Fruit fly (Drosophila melanogaster) whole organism, embryonic: ENCODE data around the gene CG14856.

ENCODE experiments used
- Atf6 ChIP-seq: fragments of 200-800 bp; sonication (Bioruptor generic); IDR thresholded peaks from 2 replicates; pipeline ENCODE4 v1.3.6; 2022; ENCODE audit warnings: missing biosample characterization, missing genetic modification characterization
- Bgb ChIP-seq: fragments of 200-800 bp; sonication (Bioruptor generic); IDR thresholded peaks from 2 replicates; pipeline ENCODE4 v1.3.6; 2022; ENCODE audit warnings: missing biosample characterization, missing genetic modification characterization; ENCODE audit not compliant: partially characterized antibody
- CG10366 ChIP-seq: fragments of 200-800 bp; sonication (Bioruptor generic); IDR thresholded peaks from 2 replicates; pipeline ENCODE4 v1.3.6; 2022; ENCODE audit warnings: missing biosample characterization, missing genetic modification characterization
- CG10543 ChIP-seq: fragments of 200-800 bp; sonication (Bioruptor generic); optimal IDR thresholded peaks from 3 replicates; lab custom pipeline; 2017; ENCODE audit warnings: missing biosample characterization, mild to moderate bottlenecking, missing genetic modification characterization, moderate library complexity
- CG11456 ChIP-seq: fragments of 200-800 bp; sonication (Bioruptor generic); IDR thresholded peaks from 3 replicates; pipeline ENCODE4 v1.3.6; 2022; ENCODE audit warnings: missing biosample characterization, missing genetic modification characterization
- CG12236 ChIP-seq: fragments of 200-800 bp; sonication (Bioruptor generic); optimal IDR thresholded peaks from 2 replicates; lab custom pipeline; 2016; ENCODE audit warnings: missing biosample characterization, missing genetic modification characterization
- CG12942 ChIP-seq: fragments of 200-800 bp; sonication (Bioruptor generic); optimal IDR thresholded peaks from 3 replicates; lab custom pipeline; 2016; ENCODE audit warnings: missing biosample characterization, missing genetic modification characterization
- CG13296 ChIP-seq: fragments of 200-800 bp; sonication (Bioruptor generic); optimal IDR thresholded peaks from 3 replicates; lab custom pipeline; 2018; ENCODE audit warnings: missing biosample characterization, mild to moderate bottlenecking, missing genetic modification characterization
- CG32532 ChIP-seq: fragments of 200-800 bp; sonication (Bioruptor generic); IDR thresholded peaks from 2 replicates; pipeline ENCODE4 v1.3.6; 2022; ENCODE audit warnings: missing biosample characterization, missing genetic modification characterization
- CG3281 ChIP-seq: fragments of 200-800 bp; sonication (Bioruptor generic); optimal IDR thresholded peaks from 3 replicates; lab custom pipeline; 2017; ENCODE audit warnings: missing biosample characterization, mild to moderate bottlenecking, missing genetic modification characterization
- CG34376 ChIP-seq: fragments of 200-800 bp; sonication (Bioruptor generic); optimal IDR thresholded peaks from 2 replicates; lab custom pipeline; 2018; ENCODE audit warnings: missing biosample characterization, mild to moderate bottlenecking, missing genetic modification characterization
- CG6854 ChIP-seq: fragments of 200-800 bp; sonication (Bioruptor generic); optimal IDR thresholded peaks from 3 replicates; lab custom pipeline; 2017; ENCODE audit warnings: missing biosample characterization, mild to moderate bottlenecking, missing genetic modification characterization
- CG8290 ChIP-seq, 3 experiments: fragments of 200-800 bp; sonication (Bioruptor generic); optimal IDR thresholded peaks; 2 replicates each; lab custom pipeline; 2016 to 2019; ENCODE audit warnings: missing biosample characterization in 3 of 3, missing genetic modification characterization in 3 of 3, mild to moderate bottlenecking in 2 of 3, moderate library complexity in 1 of 3
- CG8478 ChIP-seq: fragments of >200 bp; optimal IDR thresholded peaks from 2 replicates; lab custom pipeline; 2018
- CHES-1-like ChIP-seq: fragments of 200-800 bp; sonication (Bioruptor generic); optimal IDR thresholded peaks from 2 replicates; lab custom pipeline; 2016; ENCODE audit warnings: missing biosample characterization, missing genetic modification characterization
- Gsc ChIP-seq: fragments of 200-800 bp; sonication (Bioruptor generic); IDR thresholded peaks from 2 replicates; pipeline ENCODE4 v1.3.6; 2022; ENCODE audit warnings: missing biosample characterization, missing genetic modification characterization
- HLH54F ChIP-seq: fragments of 200-800 bp; sonication (Bioruptor generic); optimal IDR thresholded peaks from 3 replicates; lab custom pipeline; 2016; ENCODE audit warnings: missing biosample characterization, missing genetic modification characterization
- Jarid2 ChIP-seq: fragments of 200-800 bp; sonication (Bioruptor generic); optimal IDR thresholded peaks from 3 replicates; lab custom pipeline; 2017; ENCODE audit warnings: mild to moderate bottlenecking, missing biosample characterization, missing genetic modification reagents, missing genetic modification characterization
- Med ChIP-seq: fragments of 200-800 bp; sonication (Bioruptor generic); peaks from one replicate; lab custom pipeline; 2016; ENCODE audit warnings: missing biosample characterization, missing genetic modification characterization, mild to moderate bottlenecking, inconsistent platforms, moderate library complexity
- Opbp ChIP-seq: fragments of 200-800 bp; sonication (Bioruptor generic); IDR thresholded peaks from 3 replicates; pipeline ENCODE4 v1.3.6; 2022; ENCODE audit warnings: missing biosample characterization, missing genetic modification characterization; ENCODE audit not compliant: partially characterized antibody
- Pdp1 ChIP-seq, 2 experiments: fragments of 200-800 bp; sonication (Bioruptor generic); optimal IDR thresholded peaks; 3 replicates each; lab custom pipeline; 2016; ENCODE audit warnings: missing biosample characterization in 2 of 2, missing genetic modification characterization in 2 of 2, mild to moderate bottlenecking in 1 of 2, moderate library complexity in 1 of 2
- Rfx ChIP-seq: fragments of 200-800 bp; sonication (Bioruptor generic); IDR thresholded peaks from 2 replicates; pipeline ENCODE4 v1.3.6; 2022; ENCODE audit warnings: missing biosample characterization, missing genetic modification characterization
- Trl ChIP-seq, 3 experiments: fragments of >200 bp in 2 of 3; fragments of 200-800 bp in 1 of 3; sonication (Bioruptor generic) in 1 of 3; optimal IDR thresholded peaks; 2 replicates in 1 of 3; 3 replicates in 2 of 3; lab custom pipeline; 2016 to 2017; ENCODE audit warnings: missing biosample characterization in 1 of 3, missing genetic modification characterization in 1 of 3
- chinmo ChIP-seq: fragments of 200-800 bp; sonication (Bioruptor generic); IDR thresholded peaks from 4 replicates; pipeline ENCODE4 v1.3.6; 2022; ENCODE audit warnings: missing biosample characterization, missing genetic modification characterization; ENCODE audit not compliant: partially characterized antibody
- crol ChIP-seq: fragments of 200-800 bp; sonication (Bioruptor generic); IDR thresholded peaks from 2 replicates; pipeline ENCODE4 v1.3.6; 2022; ENCODE audit warnings: missing biosample characterization, missing genetic modification characterization
- danr ChIP-seq: fragments of 200-800 bp; sonication (Bioruptor generic); IDR thresholded peaks from 2 replicates; pipeline ENCODE4 v1.3.6; 2022; ENCODE audit warnings: missing biosample characterization, missing genetic modification characterization
- hkb ChIP-seq, 2 experiments: fragments of 200-800 bp in 1 of 2; fragments of >200 bp in 1 of 2; sonication (Bioruptor generic) in 1 of 2; IDR thresholded peaks in 1 of 2; optimal IDR thresholded peaks in 1 of 2; 2 replicates each; pipeline versions ENCODE4 v1.3.6 to Lab custom; 2017 to 2022; ENCODE audit warnings: missing biosample characterization in 1 of 2, missing genetic modification characterization in 1 of 2
- kni ChIP-seq: fragments of 200-800 bp; sonication (Bioruptor generic); optimal IDR thresholded peaks from 3 replicates; lab custom pipeline; 2017; ENCODE audit warnings: mild to moderate bottlenecking, missing biosample characterization, missing genetic modification reagents, missing genetic modification characterization
- lab ChIP-seq: fragments of 200-800 bp; sonication (Bioruptor generic); optimal IDR thresholded peaks from 3 replicates; lab custom pipeline; 2017; ENCODE audit warnings: missing biosample characterization, missing genetic modification characterization, mild to moderate bottlenecking, moderate library complexity, missing genetic modification reagents
- odd ChIP-seq: fragments of 200-800 bp; sonication (Bioruptor generic); optimal IDR thresholded peaks from 2 replicates; lab custom pipeline; 2017; ENCODE audit warnings: missing biosample characterization, mild to moderate bottlenecking, missing genetic modification characterization
- otp ChIP-seq: fragments of 200-800 bp; sonication (Bioruptor generic); IDR thresholded peaks from 3 replicates; pipeline ENCODE4, ENCODE4 v1.3.6; 2022; ENCODE audit warnings: missing biosample characterization, missing genetic modification characterization
- prd ChIP-seq, 3 experiments: fragments of >200 bp in 2 of 3; fragments of 200-800 bp in 1 of 3; sonication (Bioruptor generic) in 1 of 3; optimal IDR thresholded peaks in 2 of 3; IDR thresholded peaks in 1 of 3; 2 replicates in 2 of 3; 3 replicates in 1 of 3; pipeline versions ENCODE4 v1.3.6 to Lab custom; 2017 to 2022; ENCODE audit warnings: missing biosample characterization in 1 of 3, missing genetic modification characterization in 1 of 3
- psq ChIP-seq: fragments of 200-800 bp; sonication (Bioruptor generic); optimal IDR thresholded peaks from 2 replicates; lab custom pipeline; 2017; ENCODE audit warnings: missing biosample characterization, missing genetic modification characterization
- ranshi ChIP-seq: fragments of 200-800 bp; sonication (Bioruptor generic); IDR thresholded peaks from 2 replicates; pipeline ENCODE4 v1.3.6; 2022; ENCODE audit warnings: missing biosample characterization, missing genetic modification characterization
- rib ChIP-seq: fragments of 200-800 bp; sonication (Bioruptor generic); IDR thresholded peaks from 2 replicates; pipeline ENCODE4 v1.3.6; 2022; ENCODE audit warnings: missing biosample characterization, missing genetic modification characterization
- run ChIP-seq: fragments of 200-800 bp; sonication (Bioruptor generic); optimal IDR thresholded peaks from 3 replicates; lab custom pipeline; 2018; ENCODE audit warnings: missing biosample characterization, mild to moderate bottlenecking, missing genetic modification characterization
- salm ChIP-seq: fragments of 200-800 bp; sonication (Bioruptor generic); optimal IDR thresholded peaks from 2 replicates; lab custom pipeline; 2018; ENCODE audit warnings: missing biosample characterization, mild to moderate bottlenecking, missing genetic modification characterization
- sd ChIP-seq: fragments of 200-800 bp; sonication (Bioruptor generic); optimal IDR thresholded peaks from 3 replicates; lab custom pipeline; 2018; ENCODE audit warnings: missing biosample characterization, mild to moderate bottlenecking, missing genetic modification characterization, moderate library complexity
- sens ChIP-seq: fragments of 200-800 bp; sonication (Bioruptor generic); peaks from one replicate; lab custom pipeline; 2016; ENCODE audit warnings: missing biosample characterization, missing genetic modification characterization
- sens-2 ChIP-seq: fragments of 200-800 bp; sonication (Bioruptor generic); IDR thresholded peaks from 2 replicates; pipeline ENCODE4 v1.3.6; 2022; ENCODE audit warnings: missing biosample characterization, missing genetic modification characterization
- sna ChIP-seq: fragments of 200-800 bp; sonication (Bioruptor generic); IDR thresholded peaks from 2 replicates; pipeline ENCODE4 v1.3.6; 2022; ENCODE audit warnings: missing biosample characterization, missing genetic modification characterization; ENCODE audit not compliant: partially characterized antibody
- sob ChIP-seq: fragments of 200-800 bp; sonication (Bioruptor generic); IDR thresholded peaks from 2 replicates; pipeline ENCODE4 v1.3.6; 2022; ENCODE audit warnings: missing biosample characterization, missing genetic modification characterization
- sr ChIP-seq: fragments of 200-800 bp; sonication (Bioruptor generic); IDR thresholded peaks from 3 replicates; pipeline ENCODE4 v1.3.6; 2022; ENCODE audit warnings: missing biosample characterization, missing genetic modification characterization
- sug ChIP-seq: fragments of 200-800 bp; optimal IDR thresholded peaks from 2 replicates; lab custom pipeline; 2019; ENCODE audit warnings: missing biosample characterization, mild to moderate bottlenecking, missing genetic modification characterization, moderate library complexity
- twi ChIP-seq: fragments of 200-800 bp; optimal IDR thresholded peaks from 2 replicates; lab custom pipeline; 2019; ENCODE audit warnings: missing biosample characterization, mild to moderate bottlenecking, missing genetic modification characterization, moderate library complexity
- vnd ChIP-seq: fragments of 200-800 bp; sonication (Bioruptor generic); IDR thresholded peaks from 3 replicates; pipeline ENCODE4 v1.3.6; 2022; ENCODE audit warnings: missing biosample characterization, missing genetic modification characterization; ENCODE audit not compliant: partially characterized antibody
- z ChIP-seq: fragments of 200-800 bp; sonication (Bioruptor generic); IDR thresholded peaks from 3 replicates; pipeline ENCODE4 v1.3.6; 2022; ENCODE audit warnings: missing biosample characterization, missing genetic modification characterization

The CG14856 gene

DNA sequence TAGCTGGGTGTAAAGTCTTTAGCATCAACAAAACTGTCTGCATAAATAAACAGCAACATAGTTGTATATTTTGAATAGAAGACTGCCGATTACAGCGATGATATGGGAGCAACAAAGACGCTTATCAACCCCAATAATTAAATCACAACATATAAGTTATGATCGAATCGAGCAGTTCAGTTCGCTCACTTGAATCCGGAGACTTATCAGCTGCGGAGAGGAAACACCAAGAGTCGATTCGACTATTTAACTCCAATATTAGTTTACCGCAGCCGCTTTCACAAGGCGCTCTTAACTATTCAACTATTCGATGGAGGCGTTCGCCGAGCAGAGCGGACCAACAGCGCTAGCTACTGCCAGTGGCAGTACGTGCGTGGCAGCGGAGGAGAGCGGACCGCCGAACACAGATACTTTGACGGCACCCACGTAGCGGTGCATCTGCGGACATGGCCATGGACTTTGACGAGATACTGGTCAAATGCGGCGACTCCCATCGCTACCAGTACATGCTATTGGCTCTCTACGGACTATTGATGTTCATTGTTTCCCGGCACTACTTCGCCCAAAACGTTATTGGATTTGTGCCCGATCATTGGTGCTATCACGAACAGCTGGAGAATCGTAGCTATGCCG lies at the start of gene CG14856:
TSS of gene CG14856 (plus strand) at position 361 of the 633 bp plus-strand sequence.
- TF ChIP-seq psq (GFP tag; lab: Kevin White, UChicago) (no peak), vnd (no peak), Trl (optimal IDR thresholded peaks at IDR 0.05; lab: Kevin White, UChicago) (peak; percentile 33 to 46), Trl (GFP tag; optimal IDR thresholded peaks at IDR 0.05; lab: Kevin White, UChicago) (no peak), sens (peak; percentile 72), Rfx (GFP tag; lab: Robert Waterston, UW) (peak; percentile 26; the same call in 1 of the 2 replicates), sd (tag; lab: Kevin White, UChicago) (peak; percentile 40), prd (optimal IDR thresholded peaks at IDR 0.05; lab: Kevin White, UChicago) (no peak), prd (GFP tag; IDR thresholded peaks at IDR 0.05; lab: Robert Waterston, UW) (no peak), kni (GFP tag; lab: Kevin White, UChicago) (peak; percentile 14), lab (GFP tag; lab: Kevin White, UChicago) (peak; percentile 22), CG10543 (peak; percentile 60), salm (tag; lab: Kevin White, UChicago) (peak; percentile 38), CG6854 (GFP tag; lab: Kevin White, UChicago) (no peak), sug (peak; percentile 61), Pdp1 (GFP tag; optimal IDR thresholded peaks at IDR 0.05; lab: Kevin White, UChicago) (peak in 1 of 2 experiments; percentile 50), rib (GFP tag; lab: Robert Waterston, UW) (peak; percentile 29; the same call in 1 of the 2 replicates), Med (GFP tag; lab: Kevin White, UChicago) (peak; percentile 76), CG12942 (no peak), CHES-1-like (GFP tag; lab: Kevin White, UChicago) (no peak), otp (GFP tag; lab: Robert Waterston, UW) (0 out of 3 replicates have a peak, but pooled peaks have one; percentile 25), HLH54F (no peak), run (tag; lab: Kevin White, UChicago) (no peak), CG10366 (GFP tag; lab: Robert Waterston, UW) (no peak), sob (GFP tag; lab: Robert Waterston, UW) (0 out of 2 replicates have a peak, but pooled peaks have one; percentile 40), danr (GFP tag; lab: Robert Waterston, UW) (no peak), sna (GFP tag; lab: Robert Waterston, UW) (0 out of 2 replicates have a peak, but pooled peaks have one; percentile 31), ranshi (GFP tag; lab: Robert Waterston, UW) (peak; percentile 21; the same call in 1 of the 2 replicates), odd (GFP tag; lab: Kevin White, UChicago) (peak; percentile 5), Gsc (GFP tag; lab: Robert Waterston, UW) (no peak), CG13296 (peak; percentile 1), crol (no peak), twi (no peak), CG3281 (GFP tag; lab: Kevin White, UChicago) (peak; percentile 9), z (GFP tag; lab: Robert Waterston, UW) (peak; percentile 55; the same call in 1 of the 3 replicates), hkb (optimal IDR thresholded peaks at IDR 0.05; lab: Kevin White, UChicago) (no peak), hkb (GFP tag; IDR thresholded peaks at IDR 0.05; lab: Robert Waterston, UW) (peak; percentile 40; the same call in 1 of the 2 replicates), Bgb (GFP tag; lab: Robert Waterston, UW) (peak; percentile 48; the same call in 1 of the 2 replicates), CG12236 (GFP tag; lab: Kevin White, UChicago) (no peak), sr (GFP tag; lab: Robert Waterston, UW) (peak; percentile 54; the same call in 1 of the 3 replicates), CG32532 (0 out of 2 replicates have a peak, but pooled peaks have one; percentile 23), Jarid2 (GFP tag; lab: Kevin White, UChicago) (peak; percentile 77), Atf6 (peak; percentile 14; the same call in 1 of the 2 replicates), chinmo (GFP tag; lab: Robert Waterston, UW) (peak; percentile 70; the same call in 1 of the 4 replicates), CG8478 (peak; percentile 68), CG11456 (GFP tag; lab: Robert Waterston, UW) (peak; percentile 6; the same call in 1 of the 3 replicates), CG8290 (GFP tag; optimal IDR thresholded peaks at IDR 0.05; lab: Kevin White, UChicago) (no peak), CG8290 (tag; optimal IDR thresholded peaks at IDR 0.05; lab: Kevin White, UChicago) (peak in 1 of 2 experiments; percentile 52), sens-2 (GFP tag; lab: Robert Waterston, UW) (no peak), CG34376 (peak; percentile 65), Opbp (peak; percentile 48; the same call in 1 of the 3 replicates)
